Fruit fly (Drosophila melanogaster) whole organism, embryonic: ENCODE data around the gene CG18661.

Experiments used
- CG12659 ChIP-seq: fragments of 200-800 bp; sonication (Bioruptor generic); optimal IDR thresholded peaks from 3 replicates; lab custom pipeline; 2017; ENCODE audit warnings: mild to moderate bottlenecking, missing biosample characterization, missing genetic modification reagents, missing genetic modification characterization
- CG7839 ChIP-seq: fragments of 200-800 bp; sonication (Bioruptor generic); optimal IDR thresholded peaks from 3 replicates; lab custom pipeline; 2018; ENCODE audit warnings: missing biosample characterization, mild to moderate bottlenecking, missing genetic modification characterization, moderate library complexity
- cad ChIP-seq: fragments of >200 bp; optimal IDR thresholded peaks from 2 replicates; lab custom pipeline; 2017; ENCODE audit warnings: missing biosample characterization, missing genetic modification characterization
- eve ChIP-seq, 2 experiments: fragments of >200 bp; optimal IDR thresholded peaks; 2 replicates each; lab custom pipeline; 2017; ENCODE audit warnings: missing biosample characterization in 2 of 2, missing genetic modification characterization in 2 of 2
- kay ChIP-seq: fragments of 200-800 bp; sonication (Bioruptor generic); optimal IDR thresholded peaks from 2 replicates; lab custom pipeline; 2016; ENCODE audit warnings: missing biosample characterization, missing genetic modification characterization
- ranshi ChIP-seq: fragments of 200-800 bp; sonication (Bioruptor generic); IDR thresholded peaks from 2 replicates; pipeline ENCODE4 v1.3.6; 2022; ENCODE audit warnings: missing biosample characterization, missing genetic modification characterization
- vfl ChIP-seq: fragments of 200-800 bp; sonication (Bioruptor generic); optimal IDR thresholded peaks from 2 replicates; lab custom pipeline; 2016; ENCODE audit warnings: missing biosample characterization, missing genetic modification characterization

dm6 chr2L:8972905-8973304 lies 24.5 kb upstream of the CG18661 start:
- TF ChIP-seq eve (GFP tag; optimal IDR thresholded peaks at IDR 0.05; lab: Kevin White, UChicago) (no peak), CG12659 (GFP tag; lab: Kevin White, UChicago) (no peak), kay (no peak), CG7839 (no peak), ranshi (GFP tag; lab: Robert Waterston, UW) (no peak), vfl (GFP tag; lab: Kevin White, UChicago) (no peak), cad (GFP tag; lab: Kevin White, UChicago) (no peak)
